Fruit fly (Drosophila melanogaster) whole organism, embryonic: ENCODE data around the gene CRIF.

Source experiments
- Abd-B ChIP-seq: fragments of 200-800 bp; sonication (Bioruptor generic); optimal IDR thresholded peaks from 2 replicates; lab custom pipeline; 2018; ENCODE audit warnings: missing biosample characterization, mild to moderate bottlenecking, missing genetic modification characterization, moderate library complexity
- BtbVII ChIP-seq: fragments of 200-800 bp; sonication (Bioruptor generic); optimal IDR thresholded peaks from 3 replicates; lab custom pipeline; 2017; ENCODE audit warnings: missing biosample characterization, mild to moderate bottlenecking, missing genetic modification characterization
- CG10267 ChIP-seq: fragments of 200-800 bp; sonication (Bioruptor generic); optimal IDR thresholded peaks from 2 replicates; lab custom pipeline; 2018; ENCODE audit warnings: missing biosample characterization, mild to moderate bottlenecking, missing genetic modification characterization, moderate library complexity
- CG11247 ChIP-seq: fragments of 200-800 bp; sonication (Bioruptor generic); IDR thresholded peaks from 2 replicates; pipeline ENCODE4 v1.3.6; 2022; ENCODE audit warnings: missing biosample characterization, missing genetic modification characterization
- CG11723 ChIP-seq: fragments of 200-800 bp; sonication (Bioruptor generic); optimal IDR thresholded peaks from 2 replicates; lab custom pipeline; 2017; ENCODE audit warnings: missing biosample characterization, mild to moderate bottlenecking, missing genetic modification characterization
- CG13894 ChIP-seq: fragments of 200-800 bp; sonication (Bioruptor generic); optimal IDR thresholded peaks from 3 replicates; lab custom pipeline; 2018; ENCODE audit warnings: missing biosample characterization, mild to moderate bottlenecking, missing genetic modification characterization, moderate library complexity
- CG14710 ChIP-seq: fragments of 200-800 bp; sonication (Bioruptor generic); optimal IDR thresholded peaks from 3 replicates; lab custom pipeline; 2019; ENCODE audit warnings: missing biosample characterization, mild to moderate bottlenecking, missing genetic modification characterization, moderate library complexity
- CG15696 ChIP-seq: fragments of 200-800 bp; sonication (Bioruptor generic); optimal IDR thresholded peaks from 2 replicates; lab custom pipeline; 2019; ENCODE audit warnings: missing biosample characterization, mild to moderate bottlenecking, missing genetic modification characterization, moderate library complexity
- CG17186 ChIP-seq: fragments of 200-800 bp; sonication (Bioruptor generic); optimal IDR thresholded peaks from 3 replicates; lab custom pipeline; 2017; ENCODE audit warnings: missing biosample characterization, missing genetic modification reagents, missing genetic modification characterization
- CG17612 ChIP-seq: fragments of 200-800 bp; sonication (Bioruptor generic); IDR thresholded peaks from 2 replicates; pipeline ENCODE4 v1.3.6; 2022; ENCODE audit warnings: missing biosample characterization, missing genetic modification characterization
- CG1792 ChIP-seq: fragments of 200-800 bp; sonication (Bioruptor generic); optimal IDR thresholded peaks from 2 replicates; lab custom pipeline; 2016; ENCODE audit warnings: missing biosample characterization, missing genetic modification characterization
- CG18011 ChIP-seq: fragments of 200-800 bp; sonication (Bioruptor generic); optimal IDR thresholded peaks from 2 replicates; lab custom pipeline; 2017; ENCODE audit warnings: missing biosample characterization, missing genetic modification characterization, mild to moderate bottlenecking, moderate library complexity, missing genotype
- CG18262 ChIP-seq: fragments of 200-800 bp; optimal IDR thresholded peaks from 3 replicates; lab custom pipeline; 2019; ENCODE audit warnings: missing biosample characterization, mild to moderate bottlenecking, missing genetic modification characterization, moderate library complexity
- CG3407 ChIP-seq: fragments of 200-800 bp; sonication (Bioruptor generic); optimal IDR thresholded peaks from 2 replicates; lab custom pipeline; 2018; ENCODE audit warnings: missing biosample characterization, mild to moderate bottlenecking, missing genetic modification characterization
- CG34422 ChIP-seq: fragments of 200-800 bp; sonication (Bioruptor generic); IDR thresholded peaks from 3 replicates; pipeline ENCODE4 v1.3.6; 2022; ENCODE audit warnings: missing biosample characterization, missing genetic modification characterization
- CG3995 ChIP-seq: fragments of 200-800 bp; sonication (Bioruptor generic); optimal IDR thresholded peaks from 3 replicates; lab custom pipeline; 2016; ENCODE audit warnings: missing biosample characterization, missing genetic modification characterization
- CG7963 ChIP-seq: fragments of 200-800 bp; sonication (Bioruptor generic); IDR thresholded peaks from 3 replicates; pipeline ENCODE4 v1.3.6; 2022; ENCODE audit warnings: missing biosample characterization, missing genetic modification characterization; ENCODE audit not compliant: partially characterized antibody
- CG7987 ChIP-seq: fragments of 200-800 bp; sonication (Bioruptor generic); optimal IDR thresholded peaks from 2 replicates; lab custom pipeline; 2018; ENCODE audit warnings: missing biosample characterization, mild to moderate bottlenecking, missing genetic modification characterization, moderate library complexity
- CG8478 ChIP-seq: fragments of >200 bp; optimal IDR thresholded peaks from 2 replicates; lab custom pipeline; 2018
- CG9437 ChIP-seq: fragments of 200-800 bp; sonication (Bioruptor generic); optimal IDR thresholded peaks from 2 replicates; lab custom pipeline; 2018; ENCODE audit warnings: missing biosample characterization, mild to moderate bottlenecking, missing genetic modification characterization
- Dbx ChIP-seq: fragments of 200-800 bp; sonication (Bioruptor generic); IDR thresholded peaks from 3 replicates; pipeline ENCODE4 v1.3.6; 2022; ENCODE audit warnings: missing biosample characterization, missing genetic modification characterization
- Dp ChIP-seq: fragments of 200-800 bp; sonication (Bioruptor generic); optimal IDR thresholded peaks from 2 replicates; lab custom pipeline; 2018; ENCODE audit warnings: missing biosample characterization, mild to moderate bottlenecking, missing genetic modification characterization, moderate library complexity
- E2f1 ChIP-seq: fragments of 200-800 bp; sonication (Bioruptor generic); IDR thresholded peaks from 2 replicates; pipeline ENCODE4 v1.3.6; 2022; ENCODE audit warnings: missing biosample characterization, missing genetic modification characterization
- Ets65A ChIP-seq: fragments of 200-800 bp; sonication (Bioruptor generic); peaks from one replicate; lab custom pipeline; 2016; ENCODE audit warnings: missing biosample characterization, missing genetic modification characterization
- Gsc ChIP-seq: fragments of 200-800 bp; sonication (Bioruptor generic); IDR thresholded peaks from 2 replicates; pipeline ENCODE4 v1.3.6; 2022; ENCODE audit warnings: missing biosample characterization, missing genetic modification characterization
- HLH3B ChIP-seq: fragments of 200-800 bp; sonication (Bioruptor generic); IDR thresholded peaks from 2 replicates; pipeline ENCODE4 v1.3.6; 2022; ENCODE audit warnings: missing biosample characterization, missing genetic modification characterization
- HLHmδ ChIP-seq: fragments of 200-800 bp; sonication (Bioruptor generic); optimal IDR thresholded peaks from 2 replicates; lab custom pipeline; 2018; ENCODE audit warnings: missing biosample characterization, mild to moderate bottlenecking, missing genetic modification characterization, moderate library complexity
- HmgD ChIP-seq: fragments of 200-800 bp; sonication (Bioruptor generic); optimal IDR thresholded peaks from 3 replicates; lab custom pipeline; 2016; ENCODE audit warnings: missing biosample characterization, missing genetic modification characterization
- Hr3 ChIP-seq: fragments of 200-800 bp; sonication (Bioruptor generic); optimal IDR thresholded peaks from 3 replicates; lab custom pipeline; 2016; ENCODE audit warnings: missing biosample characterization, missing genetic modification characterization
- Max ChIP-seq: fragments of 200-800 bp; sonication (Bioruptor generic); optimal IDR thresholded peaks from 2 replicates; lab custom pipeline; 2016; ENCODE audit warnings: missing biosample characterization, mild to moderate bottlenecking, missing genetic modification characterization
- Med ChIP-seq: fragments of 200-800 bp; sonication (Bioruptor generic); peaks from one replicate; lab custom pipeline; 2016; ENCODE audit warnings: missing biosample characterization, missing genetic modification characterization, mild to moderate bottlenecking, inconsistent platforms, moderate library complexity
- Nf-YC ChIP-seq: fragments of 200-800 bp; optimal IDR thresholded peaks from 3 replicates; lab custom pipeline; 2019; ENCODE audit warnings: missing biosample characterization, mild to moderate bottlenecking, missing genetic modification characterization, moderate library complexity
- PHDP ChIP-seq: fragments of 200-800 bp; sonication (Bioruptor generic); optimal IDR thresholded peaks from 3 replicates; lab custom pipeline; 2018; ENCODE audit warnings: missing biosample characterization, mild to moderate bottlenecking, missing genetic modification characterization, moderate library complexity
- Tbp ChIP-seq: fragments of >200 bp; optimal IDR thresholded peaks from 2 replicates; lab custom pipeline; 2018; ENCODE audit warnings: missing biosample characterization, missing genetic modification characterization
- aop ChIP-seq: fragments of 200-800 bp; sonication (Bioruptor generic); IDR thresholded peaks from 2 replicates; pipeline ENCODE4 v1.3.6; 2022; ENCODE audit warnings: missing biosample characterization, missing genetic modification characterization
- ase ChIP-seq: fragments of 200-800 bp; sonication (Bioruptor generic); IDR thresholded peaks from 3 replicates; pipeline ENCODE4 v1.3.6; 2022; ENCODE audit warnings: missing biosample characterization, missing genetic modification characterization
- eve ChIP-seq, 2 experiments: fragments of >200 bp; optimal IDR thresholded peaks; 2 replicates each; lab custom pipeline; 2017; ENCODE audit warnings: missing biosample characterization in 2 of 2, missing genetic modification characterization in 2 of 2
- fd96Cb ChIP-seq: fragments of 200-800 bp; sonication (Bioruptor generic); optimal IDR thresholded peaks from 2 replicates; lab custom pipeline; 2018; ENCODE audit warnings: missing biosample characterization, mild to moderate bottlenecking, missing genetic modification characterization, moderate library complexity
- kni ChIP-seq: fragments of 200-800 bp; sonication (Bioruptor generic); optimal IDR thresholded peaks from 3 replicates; lab custom pipeline; 2017; ENCODE audit warnings: mild to moderate bottlenecking, missing biosample characterization, missing genetic modification reagents, missing genetic modification characterization
- knrl ChIP-seq: fragments of 200-800 bp; sonication (Bioruptor generic); IDR thresholded peaks from 3 replicates; pipeline ENCODE4 v1.3.6; 2022; ENCODE audit warnings: missing biosample characterization, missing genetic modification characterization; ENCODE audit not compliant: partially characterized antibody
- prd ChIP-seq, 3 experiments: fragments of >200 bp in 2 of 3; fragments of 200-800 bp in 1 of 3; sonication (Bioruptor generic) in 1 of 3; optimal IDR thresholded peaks in 2 of 3; IDR thresholded peaks in 1 of 3; 2 replicates in 2 of 3; 3 replicates in 1 of 3; pipeline versions ENCODE4 v1.3.6 to Lab custom; 2017 to 2022; ENCODE audit warnings: missing biosample characterization in 1 of 3, missing genetic modification characterization in 1 of 3
- pros ChIP-seq: fragments of 200-800 bp; sonication (Bioruptor generic); optimal IDR thresholded peaks from 3 replicates; lab custom pipeline; 2019; ENCODE audit warnings: missing biosample characterization, mild to moderate bottlenecking, missing genetic modification characterization, moderate library complexity
- sens ChIP-seq: fragments of 200-800 bp; sonication (Bioruptor generic); peaks from one replicate; lab custom pipeline; 2016; ENCODE audit warnings: missing biosample characterization, missing genetic modification characterization
- shn ChIP-seq: fragments of 200-800 bp; sonication (Bioruptor generic); optimal IDR thresholded peaks from 3 replicates; lab custom pipeline; 2016; ENCODE audit warnings: missing biosample characterization, missing genetic modification characterization
- tio ChIP-seq: fragments of 200-800 bp; sonication (Bioruptor generic); optimal IDR thresholded peaks from 2 replicates; lab custom pipeline; 2017; ENCODE audit warnings: missing biosample characterization, missing genetic modification characterization, inconsistent platforms
- vnd ChIP-seq: fragments of 200-800 bp; sonication (Bioruptor generic); IDR thresholded peaks from 3 replicates; pipeline ENCODE4 v1.3.6; 2022; ENCODE audit warnings: missing biosample characterization, missing genetic modification characterization; ENCODE audit not compliant: partially characterized antibody
- zf30C ChIP-seq: fragments of 200-800 bp; sonication (Bioruptor generic); optimal IDR thresholded peaks from 3 replicates; lab custom pipeline; 2018; ENCODE audit warnings: missing biosample characterization, mild to moderate bottlenecking, missing genetic modification characterization

The CRIF gene

DNA sequence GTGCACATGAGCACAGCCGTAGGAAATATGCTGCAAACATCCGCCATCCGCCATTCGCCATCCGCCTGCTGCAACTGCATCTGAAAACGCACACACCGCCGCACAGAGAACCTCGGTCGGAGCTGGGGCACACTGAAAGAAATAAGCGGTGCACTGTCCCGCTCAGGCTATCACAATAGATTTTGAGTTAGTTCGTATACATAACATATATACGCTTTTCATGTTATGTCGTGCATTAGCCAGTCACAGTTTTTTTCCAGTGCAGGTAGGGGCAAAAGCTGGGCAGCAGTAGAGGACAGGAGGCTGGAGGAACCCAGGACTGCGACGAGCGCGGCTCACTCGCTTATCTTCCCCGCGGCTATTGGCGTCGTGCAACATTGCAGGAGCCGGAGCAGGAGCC lies 25.7 kb upstream of the CRIF start:
- TF ChIP-seq HLH3B (GFP tag; lab: Robert Waterston, UW) (no peak), CG11247 (GFP tag; lab: Robert Waterston, UW) (0 out of 2 replicates have a peak, but pooled peaks have one; percentile 32), HmgD (no peak), kni (GFP tag; lab: Kevin White, UChicago) (no peak), Gsc (GFP tag; lab: Robert Waterston, UW) (no peak), prd (optimal IDR thresholded peaks at IDR 0.05; lab: Kevin White, UChicago) (no peak), prd (GFP tag; IDR thresholded peaks at IDR 0.05; lab: Robert Waterston, UW) (peak; percentile 44; the same call in 1 of the 3 replicates), Tbp (GFP tag; lab: Kevin White, UChicago) (no peak), Abd-B (GFP tag; lab: Kevin White, UChicago) (no peak), Ets65A (GFP tag; lab: Kevin White, UChicago) (peak; percentile 72), CG1792 (GFP tag; lab: Kevin White, UChicago) (no peak), PHDP (no peak), CG34422 (GFP tag; lab: Robert Waterston, UW) (0 out of 3 replicates have a peak, but pooled peaks have one; percentile 31), CG18011 (GFP tag; lab: Kevin White, UChicago) (no peak), Dp (GFP tag; lab: Kevin White, UChicago) (no peak), sens (GFP tag; lab: Kevin White, UChicago) (peak; percentile 74), CG15696 (tag; lab: Kevin White, UChicago) (no peak), CG17612 (GFP tag; lab: Robert Waterston, UW) (no peak), Nf-YC (no peak), CG3407 (GFP tag; lab: Kevin White, UChicago) (no peak), pros (GFP tag; lab: Kevin White, UChicago) (no peak), CG7987 (GFP tag; lab: Kevin White, UChicago) (no peak), zf30C (GFP tag; lab: Kevin White, UChicago) (peak; percentile 9), knrl (GFP tag; lab: Robert Waterston, UW) (0 out of 3 replicates have a peak, but pooled peaks have one; percentile 18), BtbVII (no peak), CG11723 (GFP tag; lab: Kevin White, UChicago) (no peak)

DNA sequence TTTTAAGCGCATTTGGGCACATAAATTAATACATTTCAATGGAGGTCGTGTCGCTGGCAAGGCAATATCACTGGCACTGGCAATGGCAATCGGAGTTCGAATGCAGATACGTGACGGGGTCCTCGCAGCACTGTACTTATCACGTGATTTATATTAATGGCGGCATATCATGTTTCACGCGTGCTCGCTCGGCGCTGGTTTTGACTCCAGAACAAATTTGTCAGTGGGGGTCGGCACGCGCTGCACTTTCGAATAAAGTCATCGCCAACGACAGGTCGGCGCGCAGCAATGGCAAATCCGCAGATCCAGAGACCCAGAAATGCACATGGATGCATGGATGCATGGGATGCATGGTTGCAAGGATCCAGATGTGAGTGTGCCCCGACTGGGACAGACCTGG lies 22.5 kb upstream of the CRIF start:
- TF ChIP-seq HLHmδ (GFP tag; lab: Kevin White, UChicago), result peak; percentile 8
- no peak for TF ChIP-seq shn
- TF ChIP-seq CG7963 (GFP tag; lab: Robert Waterston, UW), result 0 out of 3 replicates have a peak, but pooled peaks have one; percentile 49

DNA sequence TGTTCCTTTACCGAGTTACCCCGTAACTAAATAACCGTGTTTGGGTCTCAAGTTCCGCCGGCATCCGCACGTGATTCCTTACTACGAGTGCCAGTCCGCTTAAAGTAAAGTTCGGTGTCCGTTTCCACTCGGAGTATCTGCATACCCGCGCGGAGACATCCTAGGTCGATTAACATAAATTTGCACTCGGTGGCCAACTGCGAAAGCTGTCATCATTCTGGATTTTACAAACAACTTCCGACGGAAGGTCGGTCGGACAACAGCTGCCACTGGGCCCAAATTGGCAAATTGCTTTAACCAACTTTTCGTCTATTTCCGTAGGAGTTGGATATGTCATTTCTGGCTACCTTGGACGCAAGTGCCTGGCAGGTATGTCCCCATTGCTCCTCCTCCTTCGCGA lies 17.8 kb upstream of the CRIF start, which contains the start of gene TfAP-2:
Gene TfAP-2, plus strand, starts transcription at position 301 of the 400 bp plus-strand sequence.
- TF ChIP-seq Dp (GFP tag; lab: Kevin White, UChicago) (no peak), aop (GFP tag; lab: Robert Waterston, UW) (no peak), ase (GFP tag; lab: Robert Waterston, UW) (no peak), Med (GFP tag; lab: Kevin White, UChicago) (no peak), vnd (GFP tag; lab: Robert Waterston, UW) (0 out of 3 replicates have a peak, but pooled peaks have one; percentile 20), CG9437 (no peak), Dbx (no peak)
- TF ChIP-seq, all 482 proteins: peak for 1

dm6 chr3L:21585397-21585796 lies 16.7 kb upstream of the CRIF start:
- peak; percentile 23 for TF ChIP-seq CG10267 (tag; lab: Kevin White, UChicago)
- peak; percentile 51 for TF ChIP-seq CG18262 (tag; lab: Kevin White, UChicago)
- no peak for TF ChIP-seq CG13894 (tag; lab: Kevin White, UChicago)
- TF ChIP-seq Max (GFP tag; lab: Kevin White, UChicago), result no peak
- peak in 1 of 2 experiments; percentile 49 for TF ChIP-seq eve (GFP tag; optimal IDR thresholded peaks at IDR 0.05; lab: Kevin White, UChicago)
- peak; percentile 31 for TF ChIP-seq Hr3 (GFP tag; lab: Kevin White, UChicago)
- no peak for TF ChIP-seq CG8478 (lab: Kevin White, UChicago)
- TF ChIP-seq E2f1, result no peak
- peak; percentile 35 for TF ChIP-seq CG14710 (tag; lab: Kevin White, UChicago)
- peak; percentile 23 for TF ChIP-seq fd96Cb (tag; lab: Kevin White, UChicago)
- TF ChIP-seq CG3995, result no peak
- TF ChIP-seq Dp (GFP tag; lab: Kevin White, UChicago), result no peak
- TF ChIP-seq tio (GFP tag; lab: Kevin White, UChicago), result peak; percentile 29
- peak; percentile 52 for TF ChIP-seq zf30C (GFP tag; lab: Kevin White, UChicago)
- TF ChIP-seq CG17186 (GFP tag; lab: Kevin White, UChicago), result no peak
